Worm (Caenorhabditis elegans): ENCODE results near the gene ufd-3.

Gene ufd-3

DNA sequence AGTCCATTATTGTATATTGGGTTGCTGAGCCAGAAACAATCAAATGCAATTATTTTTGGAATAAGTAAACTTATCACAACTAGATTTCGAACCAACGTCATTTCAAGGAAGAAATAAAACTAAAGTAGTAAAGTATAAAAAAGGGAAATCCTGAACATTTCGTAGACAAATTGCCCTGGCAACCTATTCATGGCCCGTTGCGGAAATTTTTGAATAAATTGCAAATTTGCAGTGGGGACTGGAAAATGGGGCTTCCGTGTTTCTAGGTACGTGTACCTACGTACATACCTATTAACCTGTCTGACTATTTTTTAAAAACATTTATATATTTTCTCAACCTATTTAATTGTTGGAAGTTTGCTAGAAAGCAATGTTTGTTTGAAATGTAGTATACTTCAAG is 25.6 kb upstream of the ufd-3 start, which contains the start of gene F26C11.3:
F26C11.3 (minus strand) TSS at position 101 of the 400 bp plus-strand sequence.
- TF ChIP-seq nhr-232 (tag; optimal IDR thresholded peaks at IDR 0.05) = no peak
- TF ChIP-seq lim-6 (tag; optimal IDR thresholded peaks at IDR 0.05) = no peak
- no peak for TF ChIP-seq unc-3 (GFP tag; conservative IDR thresholded peaks at IDR 0.05)
- no peak for TF ChIP-seq unc-3 (tag; optimal IDR thresholded peaks at IDR 0.05)
- TF ChIP-seq sox-2 (GFP tag; IDR thresholded peaks at IDR 0.05) = no peak
- no peak for TF ChIP-seq C08G9.2 (tag; optimal IDR thresholded peaks at IDR 0.05)
- TF ChIP-seq ceh-2 (tag; optimal IDR thresholded peaks at IDR 0.05) = no peak
- no peak for TF ChIP-seq pros-1 (tag; optimal IDR thresholded peaks at IDR 0.05)
- no peak for TF ChIP-seq unc-42 (tag; optimal IDR thresholded peaks at IDR 0.05)
- TF ChIP-seq ahr-1 (tag; optimal IDR thresholded peaks at IDR 0.05) = no peak
- TF ChIP-seq odd-2 (tag; optimal IDR thresholded peaks at IDR 0.05) = no peak
- no peak for TF ChIP-seq ceh-45 (GFP tag; IDR thresholded peaks at IDR 0.05)
- no peak for TF ChIP-seq fkh-6 (tag; optimal IDR thresholded peaks at IDR 0.05)
- TF ChIP-seq K02D7.2 (tag; optimal IDR thresholded peaks at IDR 0.05) = no peak
- TF ChIP-seq dmd-4 (tag; optimal IDR thresholded peaks at IDR 0.05; ENCODE audit: borderline replicate concordance) = no peak
- TF ChIP-seq nfya-1 (tag; optimal IDR thresholded peaks at IDR 0.05) = no peak
- no peak for TF ChIP-seq rnt-1 (tag; optimal IDR thresholded peaks at IDR 0.05)
- TF ChIP-seq unc-55 (GFP tag; optimal IDR thresholded peaks at IDR 0.05) = no peak
- no peak for TF ChIP-seq nhr-11 (tag; optimal IDR thresholded peaks at IDR 0.05)
- no peak for TF ChIP-seq dve-1 (tag; optimal IDR thresholded peaks at IDR 0.05)
- no peak for TF ChIP-seq ztf-16 (tag; optimal IDR thresholded peaks at IDR 0.05)

DNA sequence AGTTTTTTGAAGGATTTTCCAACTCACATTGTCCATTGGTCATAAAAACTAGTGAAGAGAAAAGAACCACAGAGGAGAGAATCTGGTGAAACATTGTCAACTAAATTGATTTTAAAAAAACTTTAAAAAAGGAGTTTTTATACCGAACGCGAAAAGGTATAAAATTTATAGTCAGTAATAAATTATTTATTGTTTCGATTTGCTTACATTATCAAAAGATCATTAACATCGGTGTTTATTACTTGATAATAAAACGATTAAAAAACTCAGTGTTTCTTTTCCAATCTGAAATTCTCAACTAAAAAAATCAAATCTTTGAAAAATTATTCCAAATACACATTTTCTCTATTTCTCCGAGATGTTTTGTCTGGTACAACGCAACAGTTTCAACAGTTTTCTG is 24.4 kb upstream of the ufd-3 start, which contains the start of gene F26C11.4:
F26C11.4 (minus strand) TSS at position 101 of the 400 bp plus-strand sequence.
- TF ChIP-seq elt-2 (tag; optimal IDR thresholded peaks at IDR 0.05) = no peak
- TF ChIP-seq hlh-8 (tag; optimal IDR thresholded peaks at IDR 0.05) = no peak
- TF ChIP-seq sox-4 (tag; optimal IDR thresholded peaks at IDR 0.05) = no peak
- no peak for TF ChIP-seq Y22D7AL.16 (tag; optimal IDR thresholded peaks at IDR 0.05)
- TF ChIP-seq npax-4 (tag; optimal IDR thresholded peaks at IDR 0.05) = no peak
- TF ChIP-seq hlh-30 (tag; optimal IDR thresholded peaks at IDR 0.05; ENCODE audit: insufficient read depth) = no peak
- no peak for TF ChIP-seq syd-9 (tag; optimal IDR thresholded peaks at IDR 0.05)
- TF ChIP-seq lin-11 (tag; optimal IDR thresholded peaks at IDR 0.05) = no peak
- no peak for TF ChIP-seq K02D7.2 (tag; optimal IDR thresholded peaks at IDR 0.05)
- no peak for TF ChIP-seq ceh-22 (tag; optimal IDR thresholded peaks at IDR 0.05)
- no peak for TF ChIP-seq pat-9 (tag; optimal IDR thresholded peaks at IDR 0.05)
- no peak for TF ChIP-seq ceh-30 (tag; optimal IDR thresholded peaks at IDR 0.05)

- TF ChIP-seq sox-4 (tag; optimal IDR thresholded peaks at IDR 0.05) = no peak
- no peak for TF ChIP-seq ceh-2 (tag; optimal IDR thresholded peaks at IDR 0.05)
- no peak for TF ChIP-seq ama-1 (optimal IDR thresholded peaks at IDR 0.05)
- TF ChIP-seq lin-11 (tag; optimal IDR thresholded peaks at IDR 0.05) = no peak
- no peak for TF ChIP-seq ceh-45 (GFP tag; IDR thresholded peaks at IDR 0.05)
- TF ChIP-seq K02D7.2 (tag; optimal IDR thresholded peaks at IDR 0.05) = no peak
- no peak for TF ChIP-seq ref-2 (tag; optimal IDR thresholded peaks at IDR 0.05)
- no peak for TF ChIP-seq elt-2 (tag; optimal IDR thresholded peaks at IDR 0.05)
- no peak for TF ChIP-seq tbx-2 (tag; optimal IDR thresholded peaks at IDR 0.05)
- no peak for TF ChIP-seq ceh-31 (tag; optimal IDR thresholded peaks at IDR 0.05)
- TF ChIP-seq ceh-34 (tag; optimal IDR thresholded peaks at IDR 0.05) = no peak
- TF ChIP-seq C38D4.7 (GFP tag; optimal IDR thresholded peaks at IDR 0.05) = no peak
- TF ChIP-seq dve-1 (tag; optimal IDR thresholded peaks at IDR 0.05) = no peak
These were observed 22.6 kb upstream of the ufd-3 start, which contains the start of gene C05C10.8 for ce11 chrII:9917904-9918303. C05C10.8 (minus strand) TSS chrII:9918004.

DNA sequence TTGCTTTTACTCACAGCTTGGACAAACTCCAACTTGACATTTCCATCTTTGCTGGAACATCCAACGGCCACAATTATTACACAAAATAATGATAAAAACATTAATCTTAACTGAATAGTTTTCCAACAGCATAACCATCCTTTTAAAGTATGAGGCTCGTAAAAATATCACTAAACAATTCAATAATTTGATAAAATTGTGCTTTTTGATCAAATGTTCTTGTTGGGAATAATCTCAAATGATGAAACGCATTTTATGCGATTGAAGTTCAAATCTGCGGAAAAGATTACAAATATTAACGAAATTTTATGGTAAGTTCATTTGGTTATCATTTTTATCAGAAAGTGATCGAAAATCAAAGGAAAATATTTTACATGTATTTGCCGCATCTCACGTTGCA is 20.1 kb upstream of the ufd-3 start, which contains the start of gene pho-10:
pho-10 (minus strand) TSS at position 101 of the 400 bp plus-strand sequence.
- TF ChIP-seq sox-4 (tag; optimal IDR thresholded peaks at IDR 0.05) (no peak), T23F11.4 (GFP tag; optimal IDR thresholded peaks at IDR 0.05) (no peak), npax-4 (tag; optimal IDR thresholded peaks at IDR 0.05) (no peak), ceh-9 (tag; optimal IDR thresholded peaks at IDR 0.05) (no peak), ref-2 (tag; optimal IDR thresholded peaks at IDR 0.05) (no peak), ceh-18 (tag; optimal IDR thresholded peaks at IDR 0.05) (no peak), lin-11 (tag; optimal IDR thresholded peaks at IDR 0.05) (no peak), pqm-1 (tag; optimal IDR thresholded peaks at IDR 0.05) (no peak), elt-2 (tag; optimal IDR thresholded peaks at IDR 0.05) (no peak), ztf-16 (tag; optimal IDR thresholded peaks at IDR 0.05) (no peak), nhr-11 (tag; optimal IDR thresholded peaks at IDR 0.05) (no peak)
